Worm (Caenorhabditis elegans) whole organism, L4 larva: ENCODE data around the gene srt-34.

Experiments
- F26F4.8 ChIP-seq: fragments of 200-800 bp; sonication (Bioruptor generic); conservative IDR thresholded peaks from 2 replicates; pipeline ENCODE4 v1.3.6; 2022; ENCODE audit warnings: missing genetic modification characterization, missing compliant biosample characterization
- F49E8.2 ChIP-seq: sonication (generic microtip); optimal IDR thresholded peaks from 2 replicates; lab custom pipeline; 2016; ENCODE audit warnings: missing compliant biosample characterization, mild to moderate bottlenecking, missing genetic modification characterization, borderline replicate concordance
- Y105C5A.15 ChIP-seq: fragments of 200-800 bp; sonication (Bioruptor generic); IDR thresholded peaks from 2 replicates; pipeline ENCODE4 v1.3.6; 2022; ENCODE audit warnings: missing genetic modification characterization, missing compliant biosample characterization
- Y75B8A.6 ChIP-seq: fragments of 200-800 bp; sonication (Bioruptor generic); IDR thresholded peaks from 2 replicates; pipeline ENCODE4 v1.3.6; 2022; ENCODE audit warnings: missing genetic modification reagents, missing genetic modification characterization, missing compliant biosample characterization
- ZK337.2 ChIP-seq: fragments of 200-800 bp; sonication (Bioruptor generic); IDR thresholded peaks from 2 replicates; pipeline ENCODE4 v1.3.6; 2022; ENCODE audit warnings: missing genetic modification reagents, missing genetic modification characterization, missing compliant biosample characterization
- ZK546.5 ChIP-seq, 2 experiments: sonication (generic microtip); optimal IDR thresholded peaks; 2 replicates each; lab custom pipeline; 2017; ENCODE audit warnings: missing biosample characterization in 2 of 2, missing genetic modification characterization in 2 of 2
- aha-1 ChIP-seq: fragments of 150-350 bp; peaks from one replicate; lab custom pipeline; 2014; ENCODE audit warnings: missing biosample characterization, missing genetic modification characterization
- arid-1 ChIP-seq: fragments of 200-800 bp; sonication (Bioruptor generic); conservative IDR thresholded peaks from 2 replicates; pipeline ENCODE4 v1.3.6; 2022; ENCODE audit warnings: missing genetic modification reagents, missing genetic modification characterization, missing compliant biosample characterization
- ceh-44 ChIP-seq: fragments of 200-800 bp; sonication (Bioruptor generic); IDR thresholded peaks from 2 replicates; pipeline ENCODE4 v1.3.6; 2022; ENCODE audit warnings: missing genetic modification reagents, missing genetic modification characterization, missing compliant biosample characterization
- ces-1 ChIP-seq: fragments of 150-350 bp; sonication (generic microtip); optimal IDR thresholded peaks from 4 replicates; lab custom pipeline; 2014; ENCODE audit warnings: missing biosample characterization, missing genetic modification reagents, missing genetic modification characterization
- daf-12 ChIP-seq: fragments of 150-350 bp; optimal IDR thresholded peaks from 2 replicates; lab custom pipeline; 2014; ENCODE audit warnings: missing biosample characterization, missing genetic modification reagents, missing genetic modification characterization
- daf-16 ChIP-seq, 3 experiments: sonication (generic microtip); optimal IDR thresholded peaks; 2 replicates each; lab custom pipeline; 2016 to 2017; ENCODE audit warnings: missing genetic modification characterization in 3 of 3, missing genetic modification reagents in 3 of 3, mild to moderate bottlenecking in 2 of 3, missing compliant biosample characterization in 2 of 3, missing biosample characterization in 1 of 3, moderate library complexity in 1 of 3
- daf-8 ChIP-seq: fragments of 200-800 bp; sonication (Bioruptor generic); IDR thresholded peaks from 2 replicates; pipeline ENCODE4 v1.3.6; 2022; ENCODE audit warnings: missing genetic modification characterization, missing compliant biosample characterization
- dmd-6 ChIP-seq: fragments of 200-800 bp; sonication (Bioruptor generic); IDR thresholded peaks from 2 replicates; pipeline ENCODE4 v1.3.6; 2022; ENCODE audit warnings: missing genetic modification reagents, missing genetic modification characterization, missing compliant biosample characterization
- dmd-8 ChIP-seq: fragments of 200-800 bp; sonication (Bioruptor generic); IDR thresholded peaks from 2 replicates; pipeline ENCODE4 v1.3.6; 2022; ENCODE audit warnings: missing genetic modification characterization, missing compliant biosample characterization
- dmd-9 ChIP-seq: fragments of 200-800 bp; sonication (Bioruptor generic); IDR thresholded peaks from 2 replicates; pipeline ENCODE4 v1.3.6; 2022; ENCODE audit warnings: missing genetic modification reagents, missing genetic modification characterization, missing compliant biosample characterization
- dpl-1 ChIP-seq: fragments of 150-350 bp; optimal IDR thresholded peaks from 2 replicates; lab custom pipeline; 2014; ENCODE audit warnings: missing biosample characterization, missing genetic modification reagents, missing genetic modification characterization
- duxl-1 ChIP-seq: sonication (generic microtip); optimal IDR thresholded peaks from 2 replicates; lab custom pipeline; 2016; ENCODE audit warnings: mild to moderate bottlenecking, missing genetic modification characterization, moderate library complexity, missing compliant biosample characterization; ENCODE audit not compliant: poor library complexity
- dve-1 ChIP-seq: sonication (generic microtip); optimal IDR thresholded peaks from 2 replicates; lab custom pipeline; 2017; ENCODE audit warnings: antibody characterized with exemption, mild to moderate bottlenecking, missing genetic modification characterization, missing compliant biosample characterization; ENCODE audit not compliant: insufficient read depth
- fos-1 ChIP-seq: fragments of 150-350 bp; optimal IDR thresholded peaks from 2 replicates; lab custom pipeline; 2014; ENCODE audit warnings: missing biosample characterization, missing genetic modification characterization
- hlh-30 ChIP-seq: sonication (generic microtip); optimal IDR thresholded peaks from 2 replicates; lab custom pipeline; 2017; ENCODE audit warnings: antibody characterized with exemption, mild to moderate bottlenecking, missing genetic modification characterization, missing compliant biosample characterization; ENCODE audit not compliant: insufficient read depth
- jun-1 ChIP-seq: fragments of 150-350 bp; optimal IDR thresholded peaks from 2 replicates; lab custom pipeline; 2014; ENCODE audit warnings: missing biosample characterization, missing genetic modification reagents, missing genetic modification characterization
- lim-7 ChIP-seq: fragments of 200-800 bp; sonication (Bioruptor generic); IDR thresholded peaks from 2 replicates; pipeline ENCODE4 v1.3.6; 2022; ENCODE audit warnings: missing genetic modification characterization, missing compliant biosample characterization
- lin-1 ChIP-seq: fragments of 200-800 bp; sonication (Bioruptor generic); IDR thresholded peaks from 2 replicates; pipeline ENCODE4 v1.3.6; 2022; ENCODE audit warnings: missing genetic modification reagents, missing genetic modification characterization, missing compliant biosample characterization
- lin-13 ChIP-seq: fragments of 150-350 bp; optimal IDR thresholded peaks from 2 replicates; lab custom pipeline; 2014; ENCODE audit warnings: missing biosample characterization, missing genetic modification reagents, missing genetic modification characterization
- mdt-29 ChIP-seq: fragments of 200-800 bp; sonication (Bioruptor generic); IDR thresholded peaks from 2 replicates; pipeline ENCODE4 v1.3.6; 2022; ENCODE audit warnings: missing genetic modification reagents, missing genetic modification characterization, missing compliant biosample characterization
- nhr-11 ChIP-seq: fragments of 150-350 bp; optimal IDR thresholded peaks from 2 replicates; lab custom pipeline; 2014; ENCODE audit warnings: missing biosample characterization, missing genetic modification characterization
- nhr-237 ChIP-seq: sonication (generic microtip); optimal IDR thresholded peaks from 2 replicates; lab custom pipeline; 2017; ENCODE audit warnings: missing biosample characterization, missing genetic modification characterization
- nhr-25 ChIP-seq: sonication (generic microtip); optimal IDR thresholded peaks from 2 replicates; lab custom pipeline; 2017; ENCODE audit warnings: missing genetic modification characterization, mild to moderate bottlenecking, missing compliant biosample characterization, antibody characterized with exemption, moderate library complexity, borderline replicate concordance; ENCODE audit not compliant: insufficient read depth
- nhr-28 ChIP-seq: fragments of 150-350 bp; optimal IDR thresholded peaks from 2 replicates; lab custom pipeline; 2014; ENCODE audit warnings: missing biosample characterization, missing genetic modification characterization
- nhr-42 ChIP-seq: fragments of 200-800 bp; sonication (Bioruptor generic); IDR thresholded peaks from 2 replicates; pipeline ENCODE4 v1.3.6; 2022; ENCODE audit warnings: missing genetic modification characterization, missing compliant biosample characterization
- nhr-6 ChIP-seq: fragments of 150-350 bp; optimal IDR thresholded peaks from 2 replicates; lab custom pipeline; 2014; ENCODE audit warnings: missing biosample characterization, missing genetic modification characterization
- nhr-76 ChIP-seq: fragments of 150-350 bp; optimal IDR thresholded peaks from 2 replicates; lab custom pipeline; 2014; ENCODE audit warnings: missing biosample characterization, missing genetic modification characterization
- pha-4 ChIP-seq, 2 experiments: fragments of 150-350 bp in 1 of 2; fragments of 200-800 bp in 1 of 2; sonication (Bioruptor generic) in 1 of 2; IDR thresholded peaks in 1 of 2; optimal IDR thresholded peaks in 1 of 2; 2 replicates each; pipeline versions ENCODE4 v1.3.6 to Lab custom; 2014 to 2022; ENCODE audit warnings: missing genetic modification characterization in 2 of 2, missing genetic modification reagents in 2 of 2, missing biosample characterization in 1 of 2, missing compliant biosample characterization in 1 of 2
- php-3 ChIP-seq: fragments of 200-800 bp; sonication (Bioruptor generic); IDR thresholded peaks from 2 replicates; pipeline ENCODE4 v1.3.6; 2022; ENCODE audit warnings: missing genetic modification reagents, missing genetic modification characterization, missing compliant biosample characterization
- pqm-1 ChIP-seq: sonication (generic microtip); optimal IDR thresholded peaks from 2 replicates; lab custom pipeline; 2017; ENCODE audit warnings: missing biosample characterization, missing genetic modification characterization
- set-16 ChIP-seq: fragments of 200-800 bp; sonication (Bioruptor generic); IDR thresholded peaks from 2 replicates; pipeline ENCODE4 v1.3.6; 2022; ENCODE audit warnings: missing genetic modification reagents, missing genetic modification characterization, missing compliant biosample characterization
- skn-1 ChIP-seq: fragments of 150-350 bp; optimal IDR thresholded peaks from 2 replicates; lab custom pipeline; 2014; ENCODE audit warnings: missing biosample characterization, missing genetic modification characterization
- snpc-1.2 ChIP-seq: fragments of 200-800 bp; sonication (Bioruptor generic); IDR thresholded peaks from 2 replicates; pipeline ENCODE4 v1.3.6; 2022; ENCODE audit warnings: missing genetic modification reagents, missing genetic modification characterization, missing compliant biosample characterization
- tra-1 ChIP-seq: fragments of 200-800 bp; sonication (Bioruptor generic); IDR thresholded peaks from 2 replicates; pipeline ENCODE4 v1.3.6; 2022; ENCODE audit warnings: missing genetic modification reagents, missing genetic modification characterization, missing compliant biosample characterization
- zag-1 ChIP-seq: fragments of 150-350 bp; optimal IDR thresholded peaks from 2 replicates; lab custom pipeline; 2014; ENCODE audit warnings: missing biosample characterization, missing genetic modification characterization
- zfp-2 ChIP-seq: sonication (generic microtip); optimal IDR thresholded peaks from 2 replicates; lab custom pipeline; 2016; ENCODE audit warnings: mild to moderate bottlenecking, missing genetic modification characterization, missing compliant biosample characterization

srt-34 gene

DNA sequence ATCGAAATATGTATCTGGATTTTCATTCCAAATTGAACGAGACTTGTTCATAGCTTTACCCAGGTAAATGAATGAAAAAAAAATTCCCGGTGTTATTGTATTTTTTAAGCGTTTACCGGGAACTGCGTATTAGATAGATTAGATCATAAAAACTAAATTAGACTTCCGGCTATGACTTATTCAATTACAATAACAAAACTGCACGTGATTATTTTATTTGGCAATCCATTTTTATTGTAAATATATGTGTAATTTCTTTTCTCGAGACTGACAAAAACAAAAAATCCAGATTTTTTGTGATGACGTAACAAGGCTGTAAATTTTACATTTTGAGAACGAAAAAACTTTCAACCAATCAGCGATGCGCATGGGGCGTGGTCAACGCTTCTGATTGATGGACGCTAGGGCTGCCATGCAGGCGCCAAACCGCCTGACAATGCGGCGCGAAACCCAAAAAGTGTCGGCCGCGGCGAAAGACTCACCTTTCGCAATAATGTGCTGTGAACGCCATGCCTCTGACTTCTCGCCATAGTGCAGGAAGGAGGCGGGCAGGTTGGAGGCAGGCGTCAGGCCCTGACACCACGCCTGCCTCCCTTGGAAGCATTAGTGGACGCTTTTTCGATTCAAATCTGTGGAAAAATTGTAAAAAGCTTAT lies 3.7 kb upstream of the srt-34 start, which contains the start of gene srh-36:
Gene srh-36, minus strand, starts transcription at position 51 of the 655 bp plus-strand sequence.
- TF ChIP-seq set-16 (GFP tag; lab: Robert Waterston, UW) (peak; percentile 73), aha-1 (tag; lab: Kevin White, UChicago) (peak; percentile 8), nhr-11 (no peak), snpc-1.2 (GFP tag; lab: Robert Waterston, UW) (0 out of 2 replicates have a peak, but pooled peaks have one; percentile 32), F26F4.8 (GFP tag; lab: Robert Waterston, UW) (0 out of 2 replicates have a peak, but pooled peaks have one; percentile 35)
- TF ChIP-seq, all 104 proteins: peak for 4

DNA sequence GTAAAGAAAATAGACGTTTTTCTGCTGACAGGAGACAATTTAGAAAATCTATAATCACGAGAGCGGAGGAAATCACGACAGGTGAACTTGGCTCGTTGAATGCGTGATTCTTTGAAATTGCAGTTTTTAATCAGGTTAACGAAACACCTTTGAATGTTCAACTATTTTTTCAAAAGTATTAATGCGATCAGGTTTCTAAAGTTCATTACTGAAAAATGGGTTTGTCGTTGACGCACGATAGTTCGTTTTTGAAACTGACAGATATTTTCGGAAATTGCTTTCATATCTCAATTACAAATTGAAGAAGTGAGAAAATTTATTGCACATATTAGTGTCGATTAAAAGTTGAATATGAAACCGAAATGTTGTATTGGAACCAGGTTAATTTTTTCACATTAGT lies 2.1 kb downstream of the srt-34 start, which contains the start of gene F54E2.5:
Gene F54E2.5, minus strand, starts transcription at position 101 of the 400 bp plus-strand sequence.
- TF ChIP-seq hlh-30 (tag; lab: Kevin White, UChicago), result no peak

DNA sequence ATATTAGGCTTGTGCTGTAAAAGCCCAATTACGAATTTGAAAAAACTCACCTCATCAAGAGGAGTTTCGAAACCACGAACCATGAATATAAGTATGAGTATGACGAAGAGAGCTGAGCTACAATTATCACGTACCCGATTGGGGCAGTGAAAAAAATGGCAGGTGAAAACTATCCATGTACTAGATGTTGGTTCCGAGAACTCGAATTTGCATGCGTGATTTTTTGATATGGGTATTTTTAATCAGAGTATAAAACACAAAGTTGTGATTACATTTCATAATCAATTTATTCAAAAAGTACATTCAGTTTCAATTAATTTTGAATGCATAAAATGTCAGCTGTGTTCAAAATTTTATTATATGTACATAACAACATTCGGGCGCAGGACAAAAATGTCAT lies 4.2 kb downstream of the srt-34 start, which contains the start of gene F54E2.9:
Gene F54E2.9, minus strand, starts transcription at position 132 of the 400 bp plus-strand sequence.
- TF ChIP-seq nhr-76 (tag; lab: Kevin White, UChicago) (no peak), lim-7 (GFP tag; lab: Robert Waterston, UW) (no peak), daf-12 (tag; lab: Kevin White, UChicago) (no peak), ZK337.2 (GFP tag; lab: Robert Waterston, UW) (no peak), ZK546.5 (tag; optimal IDR thresholded peaks at IDR 0.05; lab: Kevin White, UChicago) (no peak), nhr-42 (no peak), nhr-11 (no peak), fos-1 (tag; lab: Kevin White, UChicago) (no peak), duxl-1 (tag; lab: Kevin White, UChicago) (no peak), hlh-30 (tag; lab: Kevin White, UChicago) (no peak), ces-1 (GFP tag; lab: Kevin White, UChicago) (no peak), dmd-8 (GFP tag; lab: Robert Waterston, UW) (no peak), dve-1 (tag; lab: Kevin White, UChicago) (no peak), zfp-2 (tag; lab: Kevin White, UChicago) (no peak), ceh-44 (GFP tag; lab: Robert Waterston, UW) (no peak), daf-8 (GFP tag; lab: Robert Waterston, UW) (no peak), lin-13 (GFP tag; lab: Kevin White, UChicago) (no peak), nhr-237 (no peak), pha-4 (GFP tag; IDR thresholded peaks at IDR 0.05; lab: Robert Waterston, UW) (no peak), pha-4 (tag; optimal IDR thresholded peaks at IDR 0.05; lab: Kevin White, UChicago) (no peak)

DNA sequence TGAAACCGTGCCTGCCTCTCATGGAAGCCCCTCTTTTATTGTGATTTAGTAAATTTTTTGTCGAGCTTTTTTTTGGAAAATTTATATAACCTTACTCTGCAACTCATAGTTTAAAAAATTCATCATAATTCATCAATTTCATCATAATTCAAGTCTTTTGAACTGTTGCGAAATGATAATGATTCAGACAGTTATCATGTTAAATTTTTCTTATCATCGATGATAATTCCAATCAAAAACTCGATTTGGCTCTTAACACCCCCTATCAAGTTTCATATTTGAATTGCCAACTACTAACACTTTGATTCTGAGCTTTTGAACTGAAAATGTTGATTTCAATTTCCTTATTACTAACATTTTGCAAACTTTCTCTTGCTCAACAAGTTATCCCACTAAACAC lies 7.9 kb downstream of the srt-34 start, which contains the start of gene F54E2.1:
Gene F54E2.1, plus strand, starts transcription at position 235 of the 400 bp plus-strand sequence.
- TF ChIP-seq lin-1 (GFP tag; lab: Robert Waterston, UW) (0 out of 2 replicates have a peak, but pooled peaks have one; percentile 23), nhr-6 (tag; lab: Kevin White, UChicago) (peak; percentile 44), jun-1 (no peak), Y105C5A.15 (no peak), dmd-9 (no peak), Y75B8A.6 (GFP tag; lab: Robert Waterston, UW) (no peak), pqm-1 (tag; lab: Kevin White, UChicago) (peak; percentile 99), daf-8 (GFP tag; lab: Robert Waterston, UW) (no peak), tra-1 (GFP tag; lab: Robert Waterston, UW) (no peak), daf-16 (GFP tag; optimal IDR thresholded peaks at IDR 0.05; lab: Kevin White, UChicago) (no peak), daf-16 (tag; optimal IDR thresholded peaks at IDR 0.05; lab: Kevin White, UChicago) (peak; percentile 66), dmd-6 (peak; percentile 81), F49E8.2 (no peak), arid-1 (no peak), nhr-28 (tag; lab: Kevin White, UChicago) (peak; percentile 69), zag-1 (tag; lab: Kevin White, UChicago) (no peak), mdt-29 (GFP tag; lab: Robert Waterston, UW) (no peak), nhr-25 (tag; lab: Kevin White, UChicago) (no peak), dpl-1 (GFP tag; lab: Kevin White, UChicago) (no peak), php-3 (peak; percentile 23; the same call in 1 of the 2 replicates), skn-1 (tag; lab: Kevin White, UChicago) (no peak)
